Worm (Caenorhabditis elegans) whole organism, L4 larva: Measurements from ENCODE around the gene sdz-6.
A peak's percentile ranks its signal among the peaks of the same experiment; 100 is the strongest.

Experiments
- F26F4.8 ChIP-seq: fragments of 200-800 bp; sonication (Bioruptor generic); conservative IDR thresholded peaks from 2 replicates; pipeline ENCODE4 v1.3.6; 2022; ENCODE audit warnings: missing genetic modification characterization, missing compliant biosample characterization
- F49E8.2 ChIP-seq: sonication (generic microtip); optimal IDR thresholded peaks from 2 replicates; lab custom pipeline; 2016; ENCODE audit warnings: missing compliant biosample characterization, mild to moderate bottlenecking, missing genetic modification characterization, borderline replicate concordance
- Y5F2A.4 ChIP-seq: fragments of 200-800 bp; sonication (Bioruptor generic); optimal IDR thresholded peaks from 2 replicates; lab custom pipeline; 2018; ENCODE audit warnings: mild to moderate bottlenecking, missing genetic modification characterization, missing compliant biosample characterization
- ZK337.2 ChIP-seq: fragments of 200-800 bp; sonication (Bioruptor generic); IDR thresholded peaks from 2 replicates; pipeline ENCODE4 v1.3.6; 2022; ENCODE audit warnings: missing genetic modification reagents, missing genetic modification characterization, missing compliant biosample characterization
- ZK546.5 ChIP-seq, 2 experiments: sonication (generic microtip); optimal IDR thresholded peaks; 2 replicates each; lab custom pipeline; 2017; ENCODE audit warnings: missing biosample characterization in 2 of 2, missing genetic modification characterization in 2 of 2
- ama-1 ChIP-seq: fragments of 150-350 bp; optimal IDR thresholded peaks from 2 replicates; lab custom pipeline; 2014; ENCODE audit warnings: inconsistent platforms, mixed read lengths
- ceh-20 ChIP-seq: fragments of 200-800 bp; sonication (Bioruptor generic); IDR thresholded peaks from 2 replicates; pipeline ENCODE4 v1.3.6; 2022; ENCODE audit warnings: missing genetic modification reagents, missing genetic modification characterization, missing compliant biosample characterization
- ceh-44 ChIP-seq: fragments of 200-800 bp; sonication (Bioruptor generic); IDR thresholded peaks from 2 replicates; pipeline ENCODE4 v1.3.6; 2022; ENCODE audit warnings: missing genetic modification reagents, missing genetic modification characterization, missing compliant biosample characterization
- ceh-62 ChIP-seq: sonication (generic microtip); optimal IDR thresholded peaks from 2 replicates; lab custom pipeline; 2017; ENCODE audit warnings: missing biosample characterization, missing genetic modification characterization
- ces-1 ChIP-seq: fragments of 150-350 bp; sonication (generic microtip); optimal IDR thresholded peaks from 4 replicates; lab custom pipeline; 2014; ENCODE audit warnings: missing biosample characterization, missing genetic modification reagents, missing genetic modification characterization
- ctbp-1 ChIP-seq: fragments of 200-800 bp; sonication (Bioruptor generic); IDR thresholded peaks from 2 replicates; pipeline ENCODE4 v1.3.6; 2022; ENCODE audit warnings: missing genetic modification reagents, missing genetic modification characterization, missing compliant biosample characterization
- dmd-8 ChIP-seq: fragments of 200-800 bp; sonication (Bioruptor generic); IDR thresholded peaks from 2 replicates; pipeline ENCODE4 v1.3.6; 2022; ENCODE audit warnings: missing genetic modification characterization, missing compliant biosample characterization
- egl-43 ChIP-seq: fragments of 200-800 bp; sonication (Bioruptor generic); IDR thresholded peaks from 2 replicates; pipeline ENCODE4 v1.3.6; 2022; ENCODE audit warnings: missing genetic modification reagents, missing genetic modification characterization, missing compliant biosample characterization
- fos-1 ChIP-seq: fragments of 150-350 bp; optimal IDR thresholded peaks from 2 replicates; lab custom pipeline; 2014; ENCODE audit warnings: missing biosample characterization, missing genetic modification characterization
- lim-7 ChIP-seq: fragments of 200-800 bp; sonication (Bioruptor generic); IDR thresholded peaks from 2 replicates; pipeline ENCODE4 v1.3.6; 2022; ENCODE audit warnings: missing genetic modification characterization, missing compliant biosample characterization
- lin-29 ChIP-seq: fragments of 200-800 bp; sonication (Bioruptor generic); IDR thresholded peaks from 2 replicates; pipeline ENCODE4 v1.3.6; 2022; ENCODE audit warnings: missing genetic modification reagents, missing genetic modification characterization, missing compliant biosample characterization
- lsy-2 ChIP-seq, 2 experiments: fragments of 150-350 bp in 1 of 2; sonication (generic microtip) in 1 of 2; optimal IDR thresholded peaks; 2 replicates each; lab custom pipeline; 2014 to 2017; ENCODE audit warnings: missing biosample characterization in 2 of 2, missing genetic modification characterization in 2 of 2
- mdt-29 ChIP-seq: fragments of 200-800 bp; sonication (Bioruptor generic); IDR thresholded peaks from 2 replicates; pipeline ENCODE4 v1.3.6; 2022; ENCODE audit warnings: missing genetic modification reagents, missing genetic modification characterization, missing compliant biosample characterization
- mep-1 ChIP-seq: fragments of 150-350 bp; sonication (generic microtip); optimal IDR thresholded peaks from 3 replicates; lab custom pipeline; 2014; ENCODE audit warnings: missing biosample characterization, missing genetic modification characterization
- mes-2 ChIP-seq: sonication (generic microtip); optimal IDR thresholded peaks from 2 replicates; lab custom pipeline; 2016; ENCODE audit warnings: missing genotype, mild to moderate bottlenecking, missing genetic modification characterization, missing compliant biosample characterization; ENCODE audit not compliant: poor library complexity, severe bottlenecking
- mxl-2 ChIP-seq: fragments of 200-800 bp; sonication (Bioruptor generic); conservative IDR thresholded peaks from 2 replicates; pipeline ENCODE4 v1.3.6; 2022; ENCODE audit warnings: missing genetic modification reagents, missing genetic modification characterization, missing compliant biosample characterization
- nhr-11 ChIP-seq: fragments of 150-350 bp; optimal IDR thresholded peaks from 2 replicates; lab custom pipeline; 2014; ENCODE audit warnings: missing biosample characterization, missing genetic modification characterization
- nhr-28 ChIP-seq: fragments of 150-350 bp; optimal IDR thresholded peaks from 2 replicates; lab custom pipeline; 2014; ENCODE audit warnings: missing biosample characterization, missing genetic modification characterization
- nhr-41 ChIP-seq: fragments of 200-800 bp; sonication (Bioruptor generic); IDR thresholded peaks from 2 replicates; pipeline ENCODE4 v1.3.6; 2022; ENCODE audit warnings: missing genetic modification reagents, missing genetic modification characterization, missing compliant biosample characterization
- nhr-42 ChIP-seq: fragments of 200-800 bp; sonication (Bioruptor generic); IDR thresholded peaks from 2 replicates; pipeline ENCODE4 v1.3.6; 2022; ENCODE audit warnings: missing genetic modification characterization, missing compliant biosample characterization
- nhr-6 ChIP-seq: fragments of 150-350 bp; optimal IDR thresholded peaks from 2 replicates; lab custom pipeline; 2014; ENCODE audit warnings: missing biosample characterization, missing genetic modification characterization
- nhr-76 ChIP-seq: fragments of 150-350 bp; optimal IDR thresholded peaks from 2 replicates; lab custom pipeline; 2014; ENCODE audit warnings: missing biosample characterization, missing genetic modification characterization
- nhr-77 ChIP-seq: fragments of 150-350 bp; optimal IDR thresholded peaks from 2 replicates; lab custom pipeline; 2014; ENCODE audit warnings: missing biosample characterization, missing genetic modification characterization
- pqm-1 ChIP-seq: sonication (generic microtip); optimal IDR thresholded peaks from 2 replicates; lab custom pipeline; 2017; ENCODE audit warnings: missing biosample characterization, missing genetic modification characterization
- set-16 ChIP-seq: fragments of 200-800 bp; sonication (Bioruptor generic); IDR thresholded peaks from 2 replicates; pipeline ENCODE4 v1.3.6; 2022; ENCODE audit warnings: missing genetic modification reagents, missing genetic modification characterization, missing compliant biosample characterization
- snpc-1.2 ChIP-seq: fragments of 200-800 bp; sonication (Bioruptor generic); IDR thresholded peaks from 2 replicates; pipeline ENCODE4 v1.3.6; 2022; ENCODE audit warnings: missing genetic modification reagents, missing genetic modification characterization, missing compliant biosample characterization
- snpc-4 ChIP-seq: fragments of 150-350 bp; optimal IDR thresholded peaks from 2 replicates; lab custom pipeline; 2014; ENCODE audit warnings: missing biosample characterization, missing genetic modification characterization
- spr-1 ChIP-seq: sonication (generic microtip); optimal IDR thresholded peaks from 2 replicates; lab custom pipeline; 2016; ENCODE audit warnings: mild to moderate bottlenecking, missing genetic modification characterization, missing compliant biosample characterization
- spr-3 ChIP-seq: fragments of 200-800 bp; sonication (Bioruptor generic); optimal IDR thresholded peaks from 2 replicates; lab custom pipeline; 2018; ENCODE audit warnings: mild to moderate bottlenecking, missing genetic modification characterization, missing compliant biosample characterization
- tra-1 ChIP-seq: fragments of 200-800 bp; sonication (Bioruptor generic); IDR thresholded peaks from 2 replicates; pipeline ENCODE4 v1.3.6; 2022; ENCODE audit warnings: missing genetic modification reagents, missing genetic modification characterization, missing compliant biosample characterization
- unc-130 ChIP-seq: sonication (generic microtip); optimal IDR thresholded peaks from 2 replicates; lab custom pipeline; 2016; ENCODE audit warnings: missing genetic modification reagents, missing genetic modification characterization, missing compliant biosample characterization
- unc-39 ChIP-seq: sonication (generic microtip); optimal IDR thresholded peaks from 2 replicates; lab custom pipeline; 2017; ENCODE audit warnings: missing biosample characterization, missing genetic modification characterization
- zag-1 ChIP-seq: fragments of 150-350 bp; optimal IDR thresholded peaks from 2 replicates; lab custom pipeline; 2014; ENCODE audit warnings: missing biosample characterization, missing genetic modification characterization
- ztf-11 ChIP-seq: fragments of 150-350 bp; optimal IDR thresholded peaks from 2 replicates; lab custom pipeline; 2014; ENCODE audit warnings: missing biosample characterization, missing genetic modification characterization

Gene sdz-6

DNA sequence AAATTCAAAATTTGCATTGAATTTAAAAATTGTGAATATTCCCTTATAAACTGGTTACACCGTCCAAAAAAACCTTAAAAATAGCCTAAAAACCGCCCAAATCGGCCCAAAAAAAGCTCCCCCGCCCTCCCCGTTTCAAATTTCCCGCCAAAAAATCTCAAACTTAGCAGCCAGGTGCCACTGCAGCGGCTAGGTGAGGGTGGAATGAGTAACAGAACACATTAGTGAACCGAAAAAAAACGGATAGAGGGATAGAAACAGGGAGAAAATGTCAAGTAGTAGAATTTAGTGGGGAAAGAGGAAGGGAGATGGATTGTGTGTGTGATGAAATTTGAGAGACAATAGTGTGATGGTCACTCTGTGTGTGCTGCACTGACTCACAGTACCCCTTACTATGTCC is 31.5 kb downstream of the sdz-6 start:
- TF ChIP-seq lin-29 (GFP tag; lab: Robert Waterston, UW) (no peak), lim-7 (GFP tag; lab: Robert Waterston, UW) (no peak), mdt-29 (no peak), dmd-8 (no peak)

DNA sequence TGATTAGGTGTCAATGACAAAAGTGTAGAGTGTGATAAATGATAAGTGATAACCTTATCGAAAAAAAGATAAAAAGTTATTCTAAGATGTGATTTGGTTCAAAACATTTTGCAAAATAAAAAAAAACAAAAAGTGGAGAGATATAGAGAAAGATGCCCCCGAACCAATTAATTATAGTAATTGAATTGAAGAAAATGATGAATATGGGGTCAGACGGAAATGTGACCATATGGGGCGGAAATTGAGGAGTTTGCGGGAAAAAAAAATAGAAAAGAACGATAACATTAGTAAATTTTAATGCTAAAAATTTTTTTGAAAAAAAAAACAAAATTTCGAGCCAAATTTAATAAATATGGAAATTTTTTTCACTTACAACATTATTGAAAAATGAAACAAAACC is 34.1 kb downstream of the sdz-6 start:
- no peak for TF ChIP-seq F49E8.2 (tag; lab: Kevin White, UChicago)
- TF ChIP-seq nhr-6, result no peak
- no peak for TF ChIP-seq ZK337.2 (GFP tag; lab: Robert Waterston, UW)
- TF ChIP-seq dmd-8, result no peak
- no peak for TF ChIP-seq lsy-2 (tag; optimal IDR thresholded peaks at IDR 0.05; lab: Kevin White, UChicago)
- TF ChIP-seq nhr-28, result no peak
- no peak for TF ChIP-seq mep-1
- TF ChIP-seq zag-1 (tag; lab: Kevin White, UChicago), result no peak
- no peak for TF ChIP-seq unc-39 (tag; lab: Kevin White, UChicago)
- no peak for TF ChIP-seq nhr-41 (GFP tag; lab: Robert Waterston, UW)
- no peak for TF ChIP-seq nhr-77 (tag; lab: Kevin White, UChicago)
- TF ChIP-seq ceh-44 (GFP tag; lab: Robert Waterston, UW), result no peak
- no peak for TF ChIP-seq egl-43 (GFP tag; lab: Robert Waterston, UW)
- TF ChIP-seq snpc-1.2 (GFP tag; lab: Robert Waterston, UW), result no peak
- TF ChIP-seq Y5F2A.4, result no peak

DNA sequence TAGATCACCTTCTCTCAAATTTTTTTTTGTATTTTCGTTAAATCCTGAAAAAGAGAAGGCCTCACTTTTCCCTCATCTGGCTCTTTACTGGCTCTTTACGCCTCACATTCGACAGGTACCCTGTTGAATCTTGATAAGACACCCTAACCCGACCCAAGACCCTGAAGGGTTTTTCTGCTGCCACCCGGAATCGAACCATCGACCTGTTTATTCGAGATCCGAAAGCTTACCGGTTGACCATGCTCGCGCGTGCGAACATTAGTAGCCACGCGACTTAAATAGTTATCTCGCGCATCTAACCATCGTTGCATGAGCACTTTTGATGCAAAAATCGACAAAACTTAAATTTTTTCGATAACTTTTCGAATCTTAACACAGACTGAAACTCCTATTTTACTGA is 34.8 kb downstream of the sdz-6 start:
- no peak for TF ChIP-seq lsy-2 (tag; optimal IDR thresholded peaks at IDR 0.05; lab: Kevin White, UChicago)
- TF ChIP-seq F26F4.8 (GFP tag; lab: Robert Waterston, UW), result no peak
- TF ChIP-seq ceh-62 (tag; lab: Kevin White, UChicago), result no peak
- TF ChIP-seq nhr-11, result no peak
- no peak for TF ChIP-seq mxl-2
- TF ChIP-seq ZK337.2 (GFP tag; lab: Robert Waterston, UW), result no peak
- TF ChIP-seq ama-1 (lab: Kevin White, UChicago), result no peak
- TF ChIP-seq snpc-4 (tag; lab: Kevin White, UChicago), result no peak

DNA sequence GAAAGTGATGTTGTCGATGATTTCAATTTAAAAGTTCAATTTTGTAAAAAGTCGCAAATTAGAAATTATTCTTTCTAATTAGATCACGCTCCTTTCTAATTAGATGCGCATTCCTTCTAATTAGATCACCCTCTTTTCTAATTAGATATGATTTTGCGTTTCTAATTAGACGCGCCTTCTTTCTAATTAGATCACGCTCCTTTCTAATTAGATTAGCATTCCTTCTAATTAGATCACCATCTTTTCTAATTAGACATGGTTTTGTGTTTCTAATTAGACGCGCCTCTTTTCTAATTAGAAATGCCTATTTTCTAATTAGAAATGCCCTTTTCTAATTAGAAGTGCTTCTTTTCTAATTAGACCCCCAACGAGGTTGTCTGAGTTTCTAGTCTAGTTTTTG is 36.3 kb downstream of the sdz-6 start:
- TF ChIP-seq fos-1 (tag; lab: Kevin White, UChicago) (no peak), zag-1 (tag; lab: Kevin White, UChicago) (no peak), nhr-42 (no peak), mes-2 (tag; lab: Kevin White, UChicago) (no peak), dmd-8 (no peak), mep-1 (no peak)

DNA sequence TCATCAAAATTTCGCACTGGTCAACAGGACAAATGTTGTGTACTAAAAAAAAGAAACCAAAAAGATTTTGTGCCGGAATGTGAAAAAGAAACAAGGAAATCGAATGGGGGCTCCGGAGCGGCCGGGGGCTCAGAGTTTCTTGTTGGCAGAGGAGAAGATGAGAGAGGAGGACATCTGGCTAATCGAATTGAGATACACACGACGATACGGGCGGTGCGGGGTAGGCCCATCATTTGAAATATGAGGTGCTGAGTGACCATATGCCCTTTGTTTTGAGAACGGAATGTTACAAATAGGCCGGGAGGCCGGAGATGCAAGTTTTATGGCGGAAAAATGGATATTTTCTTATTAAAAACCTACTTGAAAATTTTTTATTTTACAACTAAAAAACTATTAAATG is 37.6 kb downstream of the sdz-6 start:
- TF ChIP-seq nhr-76 (tag; lab: Kevin White, UChicago), result no peak
- peak; percentile 22; the same call in 1 of the 2 replicates for TF ChIP-seq ceh-20 (GFP tag; lab: Robert Waterston, UW)

DNA sequence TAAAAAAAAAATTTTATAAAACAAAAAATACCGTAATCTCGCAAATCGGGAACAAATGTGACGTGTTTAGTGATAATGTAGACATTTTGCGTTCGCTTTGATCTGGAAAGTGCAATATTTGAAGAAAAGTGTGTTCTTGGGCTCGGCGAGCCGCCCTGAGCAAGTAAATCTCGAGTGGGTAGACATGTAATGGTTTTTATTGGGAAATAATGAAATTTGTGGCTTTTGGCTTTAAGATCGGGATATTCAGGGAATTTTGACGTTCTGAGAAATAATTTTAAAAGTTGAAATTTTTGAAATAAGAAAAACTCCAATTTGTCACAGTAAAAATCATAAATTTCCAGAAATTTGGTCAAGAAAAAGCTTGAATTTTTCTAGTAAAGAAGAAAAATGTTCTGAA is 42.2 kb downstream of the sdz-6 start, which contains the start of gene C14B4.2:
TSS of gene C14B4.2 (minus strand) at position 101 of the 400 bp plus-strand sequence.
- no peak for TF ChIP-seq unc-130
- no peak for TF ChIP-seq ctbp-1 (GFP tag; lab: Robert Waterston, UW)
- TF ChIP-seq spr-3, result no peak
- no peak for TF ChIP-seq tra-1 (GFP tag; lab: Robert Waterston, UW)
- TF ChIP-seq pqm-1 (tag; lab: Kevin White, UChicago), result no peak
- no peak for TF ChIP-seq ztf-11 (tag; lab: Kevin White, UChicago)
- TF ChIP-seq ces-1 (GFP tag; lab: Kevin White, UChicago), result no peak
- no peak for TF ChIP-seq spr-1 (tag; lab: Kevin White, UChicago)
- TF ChIP-seq set-16 (GFP tag; lab: Robert Waterston, UW), result no peak
- TF ChIP-seq ceh-44 (GFP tag; lab: Robert Waterston, UW), result no peak
- TF ChIP-seq ZK546.5 (tag; optimal IDR thresholded peaks at IDR 0.05; lab: Kevin White, UChicago), result no peak
